Worm (Caenorhabditis elegans): ENCODE measurements around the gene C03B1.13.

- no peak for TF ChIP-seq sma-3 (GFP tag; optimal IDR thresholded peaks at IDR 0.05)
- no peak for TF ChIP-seq zag-1 (tag; optimal IDR thresholded peaks at IDR 0.05)
- no peak for TF ChIP-seq lsy-2 (tag; optimal IDR thresholded peaks at IDR 0.05)
- no peak for TF ChIP-seq nhr-237 (tag; optimal IDR thresholded peaks at IDR 0.05)
- TF ChIP-seq nhr-129 (tag; optimal IDR thresholded peaks at IDR 0.05) = no peak
- TF ChIP-seq snpc-4 (tag; optimal IDR thresholded peaks at IDR 0.05) = no peak
- no peak for TF ChIP-seq fos-1 (tag; optimal IDR thresholded peaks at IDR 0.05)
These were observed 36.6 kb upstream of the C03B1.13 start, which contains the start of gene C03B1.1 for ce11 chrX:6374451-6374850.

Measured in whole organism, L2 larva.